Worm (Caenorhabditis elegans) whole organism, L3 larva: ENCODE measurements around the gene nuo-3.

Experiments used
- ceh-28 ChIP-seq: fragments of 150-350 bp; optimal IDR thresholded peaks from 2 replicates; lab custom pipeline; 2014; ENCODE audit warnings: missing biosample characterization, missing genetic modification reagents, missing genetic modification characterization
- egl-5 ChIP-seq: fragments of 150-350 bp; optimal IDR thresholded peaks from 2 replicates; lab custom pipeline; 2017; ENCODE audit warnings: missing biosample characterization, missing genetic modification reagents, missing genetic modification characterization, inconsistent platforms
- elt-2 ChIP-seq: sonication (generic microtip); optimal IDR thresholded peaks from 2 replicates; lab custom pipeline; 2016; ENCODE audit warnings: missing genetic modification reagents, mild to moderate bottlenecking, missing genetic modification characterization, missing compliant biosample characterization
- fkh-2 ChIP-seq: fragments of 150-350 bp; optimal IDR thresholded peaks from 2 replicates; lab custom pipeline; 2014; ENCODE audit warnings: missing biosample characterization, missing genetic modification reagents, missing genetic modification characterization
- jun-1 ChIP-seq: fragments of 150-350 bp; optimal IDR thresholded peaks from 2 replicates; lab custom pipeline; 2014; ENCODE audit warnings: missing biosample characterization, missing genetic modification reagents, missing genetic modification characterization
- lin-39 ChIP-seq: fragments of 150-350 bp; optimal IDR thresholded peaks from 2 replicates; lab custom pipeline; 2018; ENCODE audit warnings: missing biosample characterization, missing genetic modification reagents, missing genetic modification characterization
- nhr-23 ChIP-seq: fragments of 150-350 bp; optimal IDR thresholded peaks from 2 replicates; lab custom pipeline; 2014; ENCODE audit warnings: missing biosample characterization, missing genetic modification reagents, missing genetic modification characterization
- nhr-25 ChIP-seq: sonication (generic microtip); optimal IDR thresholded peaks from 2 replicates; lab custom pipeline; 2017; ENCODE audit warnings: missing biosample characterization, missing genetic modification characterization
- nhr-76 ChIP-seq: fragments of 150-350 bp; sonication (generic microtip); optimal IDR thresholded peaks from 5 replicates; lab custom pipeline; 2014; ENCODE audit warnings: missing biosample characterization, missing genetic modification characterization
- ztf-11 ChIP-seq: fragments of 150-350 bp; optimal IDR thresholded peaks from 2 replicates; lab custom pipeline; 2014; ENCODE audit warnings: missing biosample characterization, missing genetic modification characterization
- ztf-4 ChIP-seq: fragments of 150-350 bp; optimal IDR thresholded peaks from 2 replicates; lab custom pipeline; 2014; ENCODE audit warnings: missing biosample characterization, missing genetic modification characterization

DNA sequence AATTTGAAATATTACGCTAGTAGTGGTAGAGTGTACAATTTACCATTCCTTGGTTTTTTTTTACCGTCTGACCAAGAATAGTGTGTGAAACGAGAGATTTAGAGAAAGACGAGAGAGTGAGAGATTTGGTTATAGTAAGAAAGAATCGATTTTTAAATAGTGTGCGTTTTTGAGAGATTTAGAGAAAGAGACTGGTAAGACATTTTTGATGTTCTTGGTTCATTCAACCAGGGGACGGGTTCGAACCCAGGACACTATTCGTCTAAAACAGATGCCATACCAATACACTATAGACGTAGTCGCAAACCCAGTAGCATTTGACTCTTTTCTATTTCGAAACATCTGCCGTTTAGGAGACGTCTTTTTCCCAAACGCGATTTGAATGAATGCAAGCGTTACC, 40.8 kb upstream of the nuo-3 start:
- TF ChIP-seq nhr-76 (tag; lab: Kevin White, UChicago) (no peak), egl-5 (tag; lab: Kevin White, UChicago) (peak; percentile 48), jun-1 (tag; lab: Kevin White, UChicago) (peak; percentile 36), ztf-11 (tag; lab: Kevin White, UChicago) (no peak), nhr-25 (tag; lab: Kevin White, UChicago) (peak; percentile 87), lin-39 (tag; lab: Kevin White, UChicago) (peak; percentile 85), fkh-2 (no peak), nhr-23 (tag; lab: Kevin White, UChicago) (peak; percentile 81), ceh-28 (tag; lab: Kevin White, UChicago) (peak; percentile 91), elt-2 (tag; lab: Kevin White, UChicago) (peak; percentile 31), ztf-4 (tag; lab: Kevin White, UChicago) (no peak)
